Worm (Caenorhabditis elegans) whole organism, midembryonic: ENCODE measurements around the gene wrn-1.
A peak's percentile ranks its signal among the peaks of the same experiment; 100 is the strongest.

Experiments
- T22C8.4 ChIP-seq: fragments of 200-800 bp; sonication (Bioruptor generic); IDR thresholded peaks from 2 replicates; pipeline ENCODE4 v1.3.6; 2022; ENCODE audit warnings: missing genetic modification characterization, missing compliant biosample characterization
- cog-1 ChIP-seq: sonication (generic microtip); optimal IDR thresholded peaks from 2 replicates; lab custom pipeline; 2016; ENCODE audit warnings: missing genetic modification characterization, missing compliant biosample characterization
- flt-1 ChIP-seq: fragments of 200-800 bp; sonication (Bioruptor generic); IDR thresholded peaks from 2 replicates; pipeline ENCODE4 v1.3.6; 2022; ENCODE audit warnings: missing genetic modification characterization, missing compliant biosample characterization
- klf-2 ChIP-seq: fragments of 200-800 bp; sonication (Bioruptor generic); conservative IDR thresholded peaks from 2 replicates; pipeline ENCODE4 v1.3.6; 2022; ENCODE audit warnings: missing genetic modification reagents, missing genetic modification characterization, missing compliant biosample characterization
- med-1 ChIP-seq: sonication (generic microtip); optimal IDR thresholded peaks from 2 replicates; lab custom pipeline; 2017; ENCODE audit warnings: missing genetic modification characterization, mild to moderate bottlenecking, missing compliant biosample characterization, antibody characterized with exemption, missing genetic modification reagents; ENCODE audit not compliant: insufficient read depth
- ref-1 ChIP-seq: fragments of 200-800 bp; sonication (Bioruptor generic); conservative IDR thresholded peaks from 2 replicates; pipeline ENCODE4 v1.3.6; 2022; ENCODE audit warnings: missing genetic modification reagents, missing genetic modification characterization, missing compliant biosample characterization
- ztf-23 ChIP-seq: fragments of 200-800 bp; sonication (Bioruptor generic); IDR thresholded peaks from 2 replicates; pipeline ENCODE4 v1.3.6; 2022; ENCODE audit warnings: missing genetic modification reagents, missing genetic modification characterization, missing compliant biosample characterization

- TF ChIP-seq flt-1 (GFP tag; lab: Robert Waterston, UW) (no peak), klf-2 (GFP tag; lab: Robert Waterston, UW) (no peak), ztf-23 (peak; percentile 75), T22C8.4 (no peak), cog-1 (tag; lab: Kevin White, UChicago) (no peak), med-1 (no peak), ref-1 (GFP tag; lab: Robert Waterston, UW) (no peak)
These were observed 46.2 kb downstream of the wrn-1 start, which contains the start of gene vps-33.2 for ce11 chrII:6600973-6601372.
